Fruit fly (Drosophila melanogaster): ENCODE results near the gene CG13299.

The CG13299 gene

DNA sequence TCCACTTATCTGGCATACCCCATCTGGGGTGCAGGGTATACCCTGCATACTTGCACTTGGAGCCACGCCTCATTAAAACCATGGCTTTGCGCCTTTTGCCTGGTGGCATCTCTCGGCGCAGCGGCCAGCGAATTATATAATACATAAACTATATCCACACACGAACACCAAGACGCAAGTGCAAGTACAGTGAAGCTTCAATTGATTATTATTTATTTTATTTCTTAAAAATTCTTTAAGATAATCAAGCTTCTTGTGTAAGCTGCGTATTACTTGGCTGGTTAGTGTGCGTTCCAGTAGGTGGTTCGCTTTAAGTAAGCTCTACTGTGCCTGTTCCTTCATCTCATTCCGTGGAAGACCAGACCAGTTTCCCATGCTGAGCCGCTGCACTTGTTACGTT, 34.2 kb upstream of the CG13299 start:
- peak; percentile 71 for TF ChIP-seq CG34406 (GFP tag; optimal IDR thresholded peaks at IDR 0.05)
- TF ChIP-seq CG11762 (GFP tag; optimal IDR thresholded peaks at IDR 0.05; ENCODE audit: insufficient read depth): peak; percentile 65
- TF ChIP-seq fkh (GFP tag; optimal IDR thresholded peaks at IDR 0.05): no peak
- no peak for TF ChIP-seq CG7368 (GFP tag; optimal IDR thresholded peaks at IDR 0.05)
- peak; percentile 61 for TF ChIP-seq CG10669 (GFP tag; optimal IDR thresholded peaks at IDR 0.05)
- peak; percentile 71 for TF ChIP-seq esn (GFP tag; optimal IDR thresholded peaks at IDR 0.05)
- peak; percentile 77 for TF ChIP-seq dsx (GFP tag; optimal IDR thresholded peaks at IDR 0.05; ENCODE audit: poor library complexity, severe bottlenecking)
- peak; percentile 81 for TF ChIP-seq CG32006 (GFP tag; optimal IDR thresholded peaks at IDR 0.05)
- peak; percentile 67 for TF ChIP-seq Sox102F (GFP tag; optimal IDR thresholded peaks at IDR 0.05)
- TF ChIP-seq CG6854 (GFP tag; optimal IDR thresholded peaks at IDR 0.05): no peak
- peak; percentile 71 for TF ChIP-seq Met (GFP tag; optimal IDR thresholded peaks at IDR 0.05)
- peak; percentile 84 for TF ChIP-seq CG15336 (GFP tag; IDR thresholded peaks at IDR 0.05)
- peak; percentile 81 for TF ChIP-seq Eip75B (GFP tag; optimal IDR thresholded peaks at IDR 0.05)
- peak; percentile 82 for TF ChIP-seq Hr4 (GFP tag; optimal IDR thresholded peaks at IDR 0.05)
- peak; percentile 44; the same call in 1 of the 2 replicates for TF ChIP-seq CG11294 (GFP tag; IDR thresholded peaks at IDR 0.05)
- peak; percentile 98 for TF ChIP-seq Eip78C (GFP tag)
- peak; percentile 82 for TF ChIP-seq acj6 (GFP tag; optimal IDR thresholded peaks at IDR 0.05)
- peak; percentile 75 for TF ChIP-seq topi (GFP tag; optimal IDR thresholded peaks at IDR 0.05)
- peak; percentile 36 for TF ChIP-seq Hr39 (GFP tag; optimal IDR thresholded peaks at IDR 0.05)
- TF ChIP-seq CG6163 (GFP tag; IDR thresholded peaks at IDR 0.05): peak; percentile 88
- peak; percentile 78 for TF ChIP-seq net (GFP tag; optimal IDR thresholded peaks at IDR 0.05)
- TF ChIP-seq OdsH (GFP tag; optimal IDR thresholded peaks at IDR 0.05): peak; percentile 82
- TF ChIP-seq Lpt (GFP tag; optimal IDR thresholded peaks at IDR 0.05): peak; percentile 76
- peak; percentile 51 for TF ChIP-seq lz (GFP tag; optimal IDR thresholded peaks at IDR 0.05)
- peak; percentile 35 for TF ChIP-seq Ets21C (GFP tag; optimal IDR thresholded peaks at IDR 0.05)
- TF ChIP-seq pdm3 (GFP tag; optimal IDR thresholded peaks at IDR 0.05): peak; percentile 75
- TF ChIP-seq cyc (GFP tag; optimal IDR thresholded peaks at IDR 0.05): peak; percentile 56
- TF ChIP-seq spab (GFP tag; optimal IDR thresholded peaks at IDR 0.05): peak; percentile 31
- peak; percentile 50 for TF ChIP-seq Sox15 (GFP tag; optimal IDR thresholded peaks at IDR 0.05)
- TF ChIP-seq Gug (GFP tag; IDR thresholded peaks at IDR 0.05): peak; percentile 55
- TF ChIP-seq CG4318 (GFP tag; optimal IDR thresholded peaks at IDR 0.05): peak; percentile 59
- TF ChIP-seq CG6276 (GFP tag; optimal IDR thresholded peaks at IDR 0.05): peak; percentile 70
- TF ChIP-seq fd85E (GFP tag; optimal IDR thresholded peaks at IDR 0.05): no peak
- TF ChIP-seq CG3032 (tag; optimal IDR thresholded peaks at IDR 0.05): peak; percentile 78
- peak; percentile 74 for TF ChIP-seq CG6792 (GFP tag; optimal IDR thresholded peaks at IDR 0.05)
- TF ChIP-seq CG11902 (GFP tag; optimal IDR thresholded peaks at IDR 0.05): peak; percentile 15
- TF ChIP-seq CG1621 (tag; optimal IDR thresholded peaks at IDR 0.05): peak; percentile 54
- peak; percentile 60 for TF ChIP-seq CG16779 (tag; optimal IDR thresholded peaks at IDR 0.05)
- TF ChIP-seq dac (GFP tag; optimal IDR thresholded peaks at IDR 0.05): peak; percentile 26
- TF ChIP-seq Ets96B (tag; optimal IDR thresholded peaks at IDR 0.05): peak; percentile 69
- TF ChIP-seq CG9139 (GFP tag; optimal IDR thresholded peaks at IDR 0.05): peak; percentile 64
- TF ChIP-seq CG8119 (GFP tag; IDR thresholded peaks at IDR 0.05): peak; percentile 80
- TF ChIP-seq eg (GFP tag; IDR thresholded peaks at IDR 0.05): peak; percentile 92
- TF ChIP-seq salr (GFP tag; optimal IDR thresholded peaks at IDR 0.05): peak; percentile 18 to 75
- TF ChIP-seq Blimp-1 (GFP tag; optimal IDR thresholded peaks at IDR 0.05): peak; percentile 17
- peak; percentile 45 for TF ChIP-seq CG31627 (GFP tag; optimal IDR thresholded peaks at IDR 0.05)
- TF ChIP-seq CG8632 (GFP tag; optimal IDR thresholded peaks at IDR 0.05): peak; percentile 73
- no peak for TF ChIP-seq Eip93F (GFP tag; optimal IDR thresholded peaks at IDR 0.05)
- TF ChIP-seq fd59A (GFP tag; optimal IDR thresholded peaks at IDR 0.05): peak; percentile 59
- peak; percentile 10 for TF ChIP-seq CG6808 (GFP tag; optimal IDR thresholded peaks at IDR 0.05)
- TF ChIP-seq CG8319 (GFP tag; optimal IDR thresholded peaks at IDR 0.05): no peak
- TF ChIP-seq CG10631 (GFP tag; optimal IDR thresholded peaks at IDR 0.05): peak; percentile 88

Data from whole organism, prepupa.